Worm (Caenorhabditis elegans) whole organism, dauer: ENCODE results near the gene lgc-34.
"Not testable (repeated sequence)": the region's sequence is repeated elsewhere in the genome, so short reads cannot be mapped to it uniquely, and the experiment has no call there.

ENCODE experiments used
- unc-62 ChIP-seq: sonication (generic microtip); optimal IDR thresholded peaks from 2 replicates; lab custom pipeline; 2017; ENCODE audit warnings: missing biosample characterization, missing genetic modification reagents, missing genetic modification characterization

The lgc-34 gene

ce11 chrII:526375-526774 is at the start of gene lgc-34:
TSS of gene lgc-34 (plus strand) at chrII:526574.
- no peak for TF ChIP-seq unc-62

ce11 chrII:484328-484916 is 42.0 kb upstream of the lgc-34 start, which contains the start of the genes gldi-1 and prp-21:
TSS of gene gldi-1 (minus strand) at chrII:484378.
TSS of gene prp-21 (plus strand) at chrII:484866.
- no peak for TF ChIP-seq unc-62

- TF ChIP-seq unc-62, result no peak
These were observed 31.2 kb upstream of the lgc-34 start, which contains the start of gene sms-5 for ce11 chrII:495124-495523. TSS of gene sms-5 (plus strand) at chrII:495424.

- TF ChIP-seq unc-62, result no peak
These were observed 23.7 kb upstream of the lgc-34 start for ce11 chrII:502638-503037.

- TF ChIP-seq unc-62, result no peak
These were observed 20.3 kb upstream of the lgc-34 start for ce11 chrII:506069-506468.

- TF ChIP-seq unc-62, result no peak
These were observed 17.8 kb upstream of the lgc-34 start for ce11 chrII:508603-509002.

ce11 chrII:509230-509629 is 17.1 kb upstream of the lgc-34 start, which contains the start of gene srh-105:
TSS of gene srh-105 (minus strand) at chrII:509330.
- TF ChIP-seq unc-62, result no peak

- no peak for TF ChIP-seq unc-62
These were observed 14.4 kb upstream of the lgc-34 start for ce11 chrII:511968-512367.

ce11 chrII:512630-513029 is 13.7 kb upstream of the lgc-34 start:
- TF ChIP-seq unc-62, result no peak

ce11 chrII:515765-516164 is 10.6 kb upstream of the lgc-34 start, which contains the start of gene mab-9:
TSS of gene mab-9 (plus strand) at chrII:516024.
- no peak for TF ChIP-seq unc-62

ce11 chrII:521720-522119 is 4.7 kb upstream of the lgc-34 start:
- no peak for TF ChIP-seq unc-62

- TF ChIP-seq unc-62, result no peak
These were observed 4.1 kb upstream of the lgc-34 start, which contains the start of gene slc-36.2 for ce11 chrII:522302-522701. TSS of gene slc-36.2 (plus strand) at chrII:522602.

- TF ChIP-seq unc-62, result not testable (repeated sequence)
These were observed 8.9 kb downstream of the lgc-34 start, which contains the start of gene T27A1.3 for ce11 chrII:535226-535625. TSS of gene T27A1.3 (plus strand) at chrII:535526.

ce11 chrII:536775-537174 is 10.4 kb downstream of the lgc-34 start, which contains the start of gene T27A1.2:
TSS of gene T27A1.2 (minus strand) at chrII:536875.
- no peak for TF ChIP-seq unc-62

ce11 chrII:542416-542815 is 16.0 kb downstream of the lgc-34 start:
- no peak for TF ChIP-seq unc-62

- TF ChIP-seq unc-62, result no peak
These were observed 20.0 kb downstream of the lgc-34 start, which contains the start of gene mlt-10 for ce11 chrII:546405-546804. TSS of gene mlt-10 (plus strand) at chrII:546705.

- no peak for TF ChIP-seq unc-62
These were observed 23.1 kb downstream of the lgc-34 start for ce11 chrII:549501-549900.

- no peak for TF ChIP-seq unc-62
These were observed 25.0 kb downstream of the lgc-34 start, which contains the start of gene lips-7 for ce11 chrII:551245-551904. TSS of gene lips-7 (plus strand) at chrII:551854.
